Worm (Caenorhabditis elegans) whole organism, early embryonic: Measurements from ENCODE around the gene nex-1.

Experiments
- B0310.2 ChIP-seq: sonication (generic microtip); optimal IDR thresholded peaks from 2 replicates; lab custom pipeline; 2016; ENCODE audit warnings: mild to moderate bottlenecking, missing genetic modification characterization, missing compliant biosample characterization
- F13C5.2 ChIP-seq: sonication (generic microtip); optimal IDR thresholded peaks from 2 replicates; lab custom pipeline; 2017; ENCODE audit warnings: mild to moderate bottlenecking, missing genetic modification characterization, inconsistent platforms, missing compliant biosample characterization
- aly-1 ChIP-seq: sonication (generic microtip); optimal IDR thresholded peaks from 2 replicates; lab custom pipeline; 2016; ENCODE audit warnings: missing genetic modification characterization, missing compliant biosample characterization
- ama-1 ChIP-seq: fragments of 150-350 bp; optimal IDR thresholded peaks from 2 replicates; lab custom pipeline; 2014
- ceh-13 ChIP-seq: fragments of 200-800 bp; sonication (Bioruptor generic); optimal IDR thresholded peaks from 2 replicates; lab custom pipeline; 2018; ENCODE audit warnings: mild to moderate bottlenecking, missing genetic modification characterization, missing compliant biosample characterization
- ceh-36 ChIP-seq: sonication (generic microtip); optimal IDR thresholded peaks from 2 replicates; lab custom pipeline; 2016; ENCODE audit warnings: missing genetic modification characterization, inconsistent platforms, missing compliant biosample characterization
- ets-7 ChIP-seq: sonication (generic microtip); optimal IDR thresholded peaks from 2 replicates; lab custom pipeline; 2016; ENCODE audit warnings: missing genotype, missing genetic modification characterization, missing compliant biosample characterization
- flt-1 ChIP-seq: fragments of 200-800 bp; sonication (Bioruptor generic); IDR thresholded peaks from 2 replicates; pipeline ENCODE4 v1.3.6; 2022; ENCODE audit warnings: missing genetic modification characterization, missing compliant biosample characterization
- hmbx-1 ChIP-seq: sonication (generic microtip); optimal IDR thresholded peaks from 2 replicates; lab custom pipeline; 2016; ENCODE audit warnings: mild to moderate bottlenecking, missing genetic modification characterization, missing compliant biosample characterization
- hmg-4 ChIP-seq: fragments of 200-800 bp; sonication (Bioruptor generic); optimal IDR thresholded peaks from 2 replicates; lab custom pipeline; 2018; ENCODE audit warnings: mild to moderate bottlenecking, missing genetic modification characterization, missing compliant biosample characterization
- hnd-1 ChIP-seq: sonication (generic microtip); optimal IDR thresholded peaks from 2 replicates; lab custom pipeline; 2016; ENCODE audit warnings: missing genetic modification characterization, missing compliant biosample characterization
- pes-1 ChIP-seq: fragments of 200-800 bp; sonication (Bioruptor generic); IDR thresholded peaks from 2 replicates; pipeline ENCODE4 v1.3.6; 2022; ENCODE audit warnings: missing genetic modification reagents, missing genetic modification characterization, missing compliant biosample characterization
- scrt-1 ChIP-seq: fragments of 200-800 bp; sonication (Bioruptor generic); IDR thresholded peaks from 2 replicates; pipeline ENCODE4 v1.3.6; 2022; ENCODE audit warnings: missing genetic modification characterization, missing compliant biosample characterization
- sea-1 ChIP-seq: fragments of 200-800 bp; sonication (Bioruptor generic); conservative IDR thresholded peaks from 2 replicates; pipeline ENCODE4 v1.3.6; 2022; ENCODE audit warnings: missing genetic modification characterization, missing compliant biosample characterization
- tbx-11 ChIP-seq: fragments of 200-800 bp; sonication (Bioruptor generic); IDR thresholded peaks from 2 replicates; pipeline ENCODE4 v1.3.6; 2022; ENCODE audit warnings: missing genetic modification characterization, missing compliant biosample characterization
- tbx-37 ChIP-seq: fragments of 200-800 bp; sonication (Bioruptor generic); conservative IDR thresholded peaks from 2 replicates; pipeline ENCODE4 v1.3.6; 2022; ENCODE audit warnings: missing genetic modification reagents, missing genetic modification characterization, missing compliant biosample characterization
- tra-4 ChIP-seq: sonication (generic microtip); optimal IDR thresholded peaks from 2 replicates; lab custom pipeline; 2017; ENCODE audit warnings: missing genetic modification characterization, missing compliant biosample characterization

Gene nex-1

DNA sequence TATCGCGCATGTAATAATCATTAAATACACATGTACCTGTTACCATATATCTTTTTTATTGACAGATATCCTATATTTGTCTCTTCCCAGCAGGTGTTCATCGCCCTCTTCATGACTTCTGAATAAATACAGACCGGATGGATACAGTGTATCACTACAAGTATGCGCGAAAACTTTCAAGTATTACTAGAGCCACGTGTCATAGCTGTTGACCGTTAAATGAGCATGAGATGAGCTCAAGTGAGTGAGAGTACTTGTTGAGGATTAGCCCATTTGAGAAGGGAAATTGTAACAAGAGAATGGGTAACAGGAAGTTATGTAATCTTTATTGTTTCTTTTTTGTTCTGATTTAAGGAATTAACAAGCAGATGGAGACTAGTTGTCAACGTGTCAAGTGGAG, 19.6 kb downstream of the nex-1 start:
- no peak for TF ChIP-seq tra-4 (tag; lab: Kevin White, UChicago)
- TF ChIP-seq ceh-36 (tag; lab: Kevin White, UChicago) = no peak
- no peak for TF ChIP-seq pes-1 (GFP tag; lab: Robert Waterston, UW)
- no peak for TF ChIP-seq hnd-1 (tag; lab: Kevin White, UChicago)
- TF ChIP-seq hmbx-1 (tag; lab: Kevin White, UChicago) = no peak
- TF ChIP-seq F13C5.2 (tag; lab: Kevin White, UChicago) = no peak
- no peak for TF ChIP-seq tbx-11 (GFP tag; lab: Robert Waterston, UW)
- TF ChIP-seq sea-1 (GFP tag; lab: Robert Waterston, UW) = no peak
- TF ChIP-seq scrt-1 (GFP tag; lab: Robert Waterston, UW) = no peak
- TF ChIP-seq hmg-4 (GFP tag; lab: Kevin White, UChicago) = no peak
- TF ChIP-seq ceh-13 = no peak

DNA sequence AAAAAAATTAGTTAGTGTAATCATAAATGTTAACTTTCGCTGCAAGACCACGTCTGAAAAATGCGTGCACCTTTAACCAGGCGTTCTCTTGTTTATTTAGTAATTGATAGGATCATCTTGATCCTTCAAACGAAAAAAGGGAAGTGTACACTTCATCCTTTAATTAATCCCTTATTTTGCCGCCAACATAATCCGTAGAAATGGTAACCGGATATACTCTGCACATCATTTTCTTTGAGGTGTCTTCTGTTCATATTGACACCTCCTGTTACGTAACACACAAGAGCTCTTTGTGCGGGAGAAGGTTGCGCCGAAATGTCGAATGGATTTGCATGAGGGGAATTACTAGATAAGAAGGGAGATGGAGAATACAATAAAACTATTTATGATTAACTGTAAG, 23.3 kb downstream of the nex-1 start:
- TF ChIP-seq scrt-1 (GFP tag; lab: Robert Waterston, UW) = no peak
- TF ChIP-seq flt-1 (GFP tag; lab: Robert Waterston, UW) = no peak
- no peak for TF ChIP-seq tra-4 (tag; lab: Kevin White, UChicago)
- TF ChIP-seq ama-1 (lab: Kevin White, UChicago) = no peak
- TF ChIP-seq B0310.2 (tag; lab: Kevin White, UChicago) = no peak
- TF ChIP-seq hmbx-1 (tag; lab: Kevin White, UChicago) = no peak
- peak; percentile 67 for TF ChIP-seq ceh-36 (tag; lab: Kevin White, UChicago)

DNA sequence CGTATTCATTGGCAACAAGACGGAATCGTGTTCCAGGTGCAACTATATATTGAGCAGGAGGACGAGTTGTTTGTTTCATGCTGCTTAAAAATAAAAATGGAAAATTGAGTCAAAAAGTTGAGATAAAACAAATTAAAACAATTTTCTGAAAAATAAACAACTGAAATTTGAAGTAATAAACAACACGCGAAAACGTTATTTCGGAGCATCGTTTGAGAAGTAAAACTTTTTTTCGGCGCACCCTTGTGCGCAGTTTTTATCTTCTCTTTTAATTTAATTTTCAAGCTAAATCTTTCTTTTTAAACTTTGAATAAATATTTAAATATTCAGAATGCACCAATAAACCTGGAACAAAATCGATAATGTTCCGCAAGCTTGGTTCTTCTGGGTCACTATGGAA, 28.7 kb downstream of the nex-1 start, which contains the start of the genes sumv-1 and gop-1:
TSS of gene sumv-1 (minus strand) at position 80 of the 400 bp plus-strand sequence.
TSS of gene gop-1 (plus strand) at position 331 of the 400 bp plus-strand sequence.
- TF ChIP-seq F13C5.2 (tag; lab: Kevin White, UChicago) = no peak
- no peak for TF ChIP-seq tbx-11 (GFP tag; lab: Robert Waterston, UW)
- TF ChIP-seq ets-7 (tag; lab: Kevin White, UChicago) = no peak
- TF ChIP-seq pes-1 (GFP tag; lab: Robert Waterston, UW) = no peak

DNA sequence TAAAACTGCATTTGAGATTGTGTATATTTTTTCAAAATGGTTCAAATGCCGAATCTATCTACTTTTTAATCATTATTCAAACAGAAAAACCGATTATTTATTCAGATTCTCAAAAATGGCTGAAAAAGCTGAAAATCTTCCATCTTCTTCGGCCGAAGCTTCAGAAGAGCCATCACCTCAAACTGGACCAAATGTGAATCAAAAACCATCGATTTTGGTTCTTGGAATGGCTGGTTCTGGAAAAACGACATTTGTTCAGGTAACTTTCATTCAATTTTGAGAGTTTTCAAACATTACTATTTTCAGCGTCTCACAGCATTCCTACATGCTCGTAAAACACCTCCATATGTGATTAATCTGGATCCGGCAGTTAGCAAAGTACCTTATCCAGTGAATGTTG, 33.5 kb downstream of the nex-1 start, which contains the start of gene gop-2:
TSS of gene gop-2 (plus strand) at position 106 of the 400 bp plus-strand sequence.
- TF ChIP-seq pes-1 (GFP tag; lab: Robert Waterston, UW) (no peak), hnd-1 (tag; lab: Kevin White, UChicago) (no peak), hmbx-1 (tag; lab: Kevin White, UChicago) (no peak), F13C5.2 (tag; lab: Kevin White, UChicago) (no peak), tra-4 (tag; lab: Kevin White, UChicago) (no peak), ama-1 (lab: Kevin White, UChicago) (no peak), tbx-37 (GFP tag; lab: Robert Waterston, UW) (no peak), flt-1 (GFP tag; lab: Robert Waterston, UW) (no peak)

DNA sequence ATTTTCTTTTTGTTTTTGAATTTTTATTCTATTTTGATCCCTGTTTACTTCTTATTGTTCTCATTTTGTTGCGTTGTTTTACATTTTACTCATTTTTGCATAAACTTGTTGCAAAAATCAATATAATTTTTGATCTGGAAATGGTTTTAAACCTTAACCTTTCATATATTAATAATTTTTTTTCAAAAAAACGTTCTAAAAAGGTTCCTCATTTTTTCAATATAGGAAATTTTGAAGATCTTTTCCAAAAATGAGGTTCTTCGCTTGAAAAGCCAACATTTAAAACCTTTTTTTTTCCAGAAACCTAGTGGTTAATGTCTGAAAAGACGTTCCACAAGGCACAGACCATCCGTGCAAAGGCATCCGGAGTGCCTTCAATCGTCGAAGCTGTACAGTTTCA, 35.0 kb downstream of the nex-1 start, which contains the start of gene gop-3:
TSS of gene gop-3 (plus strand) at position 301 of the 400 bp plus-strand sequence.
- TF ChIP-seq sea-1 (GFP tag; lab: Robert Waterston, UW) = no peak
- no peak for TF ChIP-seq tra-4 (tag; lab: Kevin White, UChicago)
- TF ChIP-seq F13C5.2 (tag; lab: Kevin White, UChicago) = no peak
- TF ChIP-seq hnd-1 (tag; lab: Kevin White, UChicago) = no peak
- TF ChIP-seq flt-1 (GFP tag; lab: Robert Waterston, UW) = no peak
- no peak for TF ChIP-seq aly-1 (tag; lab: Kevin White, UChicago)
- TF ChIP-seq ets-7 (tag; lab: Kevin White, UChicago) = no peak

DNA sequence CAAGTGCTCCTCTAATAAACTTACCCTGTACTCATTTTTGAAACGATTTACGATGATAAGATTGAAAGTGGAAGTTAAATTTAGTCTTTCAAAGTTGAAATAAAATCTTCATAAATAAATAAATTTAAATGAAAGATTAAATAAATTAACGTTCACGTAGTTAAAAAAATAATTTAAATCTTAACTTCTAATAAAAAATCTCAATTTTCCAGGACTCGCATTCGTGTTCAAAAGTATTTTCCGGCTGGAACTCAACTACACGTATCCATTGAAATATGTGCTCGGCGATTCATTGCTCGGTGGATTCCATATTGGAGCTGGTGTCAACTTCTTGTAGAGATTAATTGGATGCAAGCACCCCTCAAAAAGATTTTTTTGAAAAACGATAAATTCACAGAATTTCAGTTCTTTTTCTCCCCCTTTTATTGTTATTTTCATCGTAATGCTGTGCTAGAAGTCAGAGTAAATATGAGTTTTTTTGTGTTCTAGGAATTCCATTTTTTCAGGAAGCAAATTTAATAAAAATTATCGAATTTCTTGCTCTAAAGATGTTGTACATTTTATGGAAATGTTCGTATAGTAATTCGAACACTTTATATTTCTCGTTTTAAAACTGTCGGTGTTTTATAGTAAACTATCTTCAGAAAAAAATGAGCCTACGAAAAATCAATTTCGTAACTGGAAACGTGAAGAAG, 38.0 kb downstream of the nex-1 start, which contains the start of the genes C34E10.9 and hap-1:
TSS of gene C34E10.9 (minus strand) at position 101 of the 695 bp plus-strand sequence.
TSS of gene hap-1 (plus strand) at position 645 of the 695 bp plus-strand sequence.
- TF ChIP-seq B0310.2 (tag; lab: Kevin White, UChicago) (no peak), scrt-1 (GFP tag; lab: Robert Waterston, UW) (no peak), sea-1 (GFP tag; lab: Robert Waterston, UW) (no peak), tra-4 (tag; lab: Kevin White, UChicago) (no peak), hmg-4 (GFP tag; lab: Kevin White, UChicago) (no peak), pes-1 (GFP tag; lab: Robert Waterston, UW) (no peak), hmbx-1 (tag; lab: Kevin White, UChicago) (no peak), ceh-13 (no peak), tbx-11 (GFP tag; lab: Robert Waterston, UW) (no peak), tbx-37 (GFP tag; lab: Robert Waterston, UW) (no peak), aly-1 (tag; lab: Kevin White, UChicago) (no peak), F13C5.2 (tag; lab: Kevin White, UChicago) (no peak)

DNA sequence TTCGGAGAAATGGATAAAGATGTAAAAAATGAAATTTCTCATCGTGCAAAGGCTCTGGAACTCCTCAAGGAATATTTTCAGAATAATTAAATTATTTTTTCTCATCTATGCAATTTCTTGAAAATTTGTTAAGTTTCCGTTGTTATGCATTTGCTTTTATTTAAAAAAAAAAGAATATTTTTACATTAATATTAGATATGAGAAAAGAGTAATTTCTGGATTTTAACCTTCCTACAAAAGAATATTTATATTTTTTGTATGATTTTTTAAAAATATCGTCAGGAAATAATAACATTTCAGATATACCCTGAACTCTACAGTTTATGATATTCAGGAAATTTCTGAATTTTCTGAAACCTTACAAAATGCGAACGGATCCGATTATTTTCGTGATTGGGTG, 39.4 kb downstream of the nex-1 start, which contains the start of gene gro-1:
TSS of gene gro-1 (plus strand) at position 301 of the 400 bp plus-strand sequence.
- TF ChIP-seq hmg-4 (GFP tag; lab: Kevin White, UChicago) (no peak), hnd-1 (tag; lab: Kevin White, UChicago) (no peak), F13C5.2 (tag; lab: Kevin White, UChicago) (no peak)
